Worm (Caenorhabditis elegans) whole organism, early embryonic: Measurements from ENCODE around the gene dnj-13.

ENCODE experiments used
- B0310.2 ChIP-seq: sonication (generic microtip); optimal IDR thresholded peaks from 2 replicates; lab custom pipeline; 2016; ENCODE audit warnings: mild to moderate bottlenecking, missing genetic modification characterization, missing compliant biosample characterization
- F13C5.2 ChIP-seq: sonication (generic microtip); optimal IDR thresholded peaks from 2 replicates; lab custom pipeline; 2017; ENCODE audit warnings: mild to moderate bottlenecking, missing genetic modification characterization, inconsistent platforms, missing compliant biosample characterization
- ets-7 ChIP-seq: sonication (generic microtip); optimal IDR thresholded peaks from 2 replicates; lab custom pipeline; 2016; ENCODE audit warnings: missing genotype, missing genetic modification characterization, missing compliant biosample characterization
- flt-1 ChIP-seq: fragments of 200-800 bp; sonication (Bioruptor generic); IDR thresholded peaks from 2 replicates; pipeline ENCODE4 v1.3.6; 2022; ENCODE audit warnings: missing genetic modification characterization, missing compliant biosample characterization
- hnd-1 ChIP-seq: sonication (generic microtip); optimal IDR thresholded peaks from 2 replicates; lab custom pipeline; 2016; ENCODE audit warnings: missing genetic modification characterization, missing compliant biosample characterization
- tbx-37 ChIP-seq: fragments of 200-800 bp; sonication (Bioruptor generic); conservative IDR thresholded peaks from 2 replicates; pipeline ENCODE4 v1.3.6; 2022; ENCODE audit warnings: missing genetic modification reagents, missing genetic modification characterization, missing compliant biosample characterization

- no peak for TF ChIP-seq F13C5.2 (tag; lab: Kevin White, UChicago)
- TF ChIP-seq ets-7 (tag; lab: Kevin White, UChicago): no peak
- TF ChIP-seq tbx-37 (GFP tag; lab: Robert Waterston, UW): no peak
- no peak for TF ChIP-seq flt-1 (GFP tag; lab: Robert Waterston, UW)
- no peak for TF ChIP-seq B0310.2 (tag; lab: Kevin White, UChicago)
- TF ChIP-seq hnd-1 (tag; lab: Kevin White, UChicago): no peak
These were observed 43.5 kb upstream of the dnj-13 start for ce11 chrII:11501956-11502355.
